Worm (Caenorhabditis elegans) whole organism, L4 larva: ENCODE measurements around the gene ctsa-4.1.

Source experiments
- D1046.2 ChIP-seq: fragments of 200-800 bp; sonication (Bioruptor generic); IDR thresholded peaks from 2 replicates; pipeline ENCODE4 v1.3.6; 2022; ENCODE audit warnings: missing genetic modification characterization, missing compliant biosample characterization
- F49E8.2 ChIP-seq: sonication (generic microtip); optimal IDR thresholded peaks from 2 replicates; lab custom pipeline; 2016; ENCODE audit warnings: missing compliant biosample characterization, mild to moderate bottlenecking, missing genetic modification characterization, borderline replicate concordance
- T20F7.1 ChIP-seq: fragments of 200-800 bp; sonication (Bioruptor generic); optimal IDR thresholded peaks from 2 replicates; lab custom pipeline; 2018; ENCODE audit warnings: mild to moderate bottlenecking, missing genetic modification characterization, missing compliant biosample characterization
- ZK337.2 ChIP-seq: fragments of 200-800 bp; sonication (Bioruptor generic); IDR thresholded peaks from 2 replicates; pipeline ENCODE4 v1.3.6; 2022; ENCODE audit warnings: missing genetic modification reagents, missing genetic modification characterization, missing compliant biosample characterization
- aha-1 ChIP-seq: fragments of 150-350 bp; peaks from one replicate; lab custom pipeline; 2014; ENCODE audit warnings: missing biosample characterization, missing genetic modification characterization
- ama-1 ChIP-seq: fragments of 150-350 bp; optimal IDR thresholded peaks from 2 replicates; lab custom pipeline; 2014; ENCODE audit warnings: inconsistent platforms, mixed read lengths
- ceh-20 ChIP-seq: fragments of 200-800 bp; sonication (Bioruptor generic); IDR thresholded peaks from 2 replicates; pipeline ENCODE4 v1.3.6; 2022; ENCODE audit warnings: missing genetic modification reagents, missing genetic modification characterization, missing compliant biosample characterization
- ceh-28 ChIP-seq: fragments of 150-350 bp; optimal IDR thresholded peaks from 2 replicates; lab custom pipeline; 2014; ENCODE audit warnings: missing biosample characterization, missing genetic modification reagents, missing genetic modification characterization
- ceh-62 ChIP-seq: sonication (generic microtip); optimal IDR thresholded peaks from 2 replicates; lab custom pipeline; 2017; ENCODE audit warnings: missing biosample characterization, missing genetic modification characterization
- ctbp-1 ChIP-seq: fragments of 200-800 bp; sonication (Bioruptor generic); IDR thresholded peaks from 2 replicates; pipeline ENCODE4 v1.3.6; 2022; ENCODE audit warnings: missing genetic modification reagents, missing genetic modification characterization, missing compliant biosample characterization
- daf-12 ChIP-seq: fragments of 150-350 bp; optimal IDR thresholded peaks from 2 replicates; lab custom pipeline; 2014; ENCODE audit warnings: missing biosample characterization, missing genetic modification reagents, missing genetic modification characterization
- daf-16 ChIP-seq, 3 experiments: sonication (generic microtip); optimal IDR thresholded peaks; 2 replicates each; lab custom pipeline; 2016 to 2017; ENCODE audit warnings: missing genetic modification characterization in 3 of 3, missing genetic modification reagents in 3 of 3, mild to moderate bottlenecking in 2 of 3, missing compliant biosample characterization in 2 of 3, missing biosample characterization in 1 of 3, moderate library complexity in 1 of 3
- dmd-6 ChIP-seq: fragments of 200-800 bp; sonication (Bioruptor generic); IDR thresholded peaks from 2 replicates; pipeline ENCODE4 v1.3.6; 2022; ENCODE audit warnings: missing genetic modification reagents, missing genetic modification characterization, missing compliant biosample characterization
- dve-1 ChIP-seq: sonication (generic microtip); optimal IDR thresholded peaks from 2 replicates; lab custom pipeline; 2017; ENCODE audit warnings: antibody characterized with exemption, mild to moderate bottlenecking, missing genetic modification characterization, missing compliant biosample characterization; ENCODE audit not compliant: insufficient read depth
- gei-8 ChIP-seq: fragments of 200-800 bp; sonication (Bioruptor generic); optimal IDR thresholded peaks from 2 replicates; lab custom pipeline; 2018; ENCODE audit warnings: mild to moderate bottlenecking, missing genetic modification characterization, missing compliant biosample characterization
- hif-1 ChIP-seq, 2 experiments: sonication (generic microtip); optimal IDR thresholded peaks; 2 replicates each; lab custom pipeline; 2016 to 2017; ENCODE audit warnings: missing compliant biosample characterization in 2 of 2, missing genetic modification characterization in 2 of 2, missing genetic modification reagents in 2 of 2, missing genotype in 2 of 2, mild to moderate bottlenecking in 1 of 2
- hlh-11 ChIP-seq: fragments of 200-800 bp; sonication (Bioruptor generic); optimal IDR thresholded peaks from 2 replicates; lab custom pipeline; 2018; ENCODE audit warnings: mild to moderate bottlenecking, missing genetic modification characterization, missing compliant biosample characterization
- hlh-30 ChIP-seq: sonication (generic microtip); optimal IDR thresholded peaks from 2 replicates; lab custom pipeline; 2017; ENCODE audit warnings: antibody characterized with exemption, mild to moderate bottlenecking, missing genetic modification characterization, missing compliant biosample characterization; ENCODE audit not compliant: insufficient read depth
- jun-1 ChIP-seq: fragments of 150-350 bp; optimal IDR thresholded peaks from 2 replicates; lab custom pipeline; 2014; ENCODE audit warnings: missing biosample characterization, missing genetic modification reagents, missing genetic modification characterization
- lim-7 ChIP-seq: fragments of 200-800 bp; sonication (Bioruptor generic); IDR thresholded peaks from 2 replicates; pipeline ENCODE4 v1.3.6; 2022; ENCODE audit warnings: missing genetic modification characterization, missing compliant biosample characterization
- madf-9 ChIP-seq: fragments of 200-800 bp; sonication (Bioruptor generic); conservative IDR thresholded peaks from 2 replicates; pipeline ENCODE4 v1.3.6; 2022; ENCODE audit warnings: missing genetic modification reagents, missing genetic modification characterization, missing compliant biosample characterization
- mdt-29 ChIP-seq: fragments of 200-800 bp; sonication (Bioruptor generic); IDR thresholded peaks from 2 replicates; pipeline ENCODE4 v1.3.6; 2022; ENCODE audit warnings: missing genetic modification reagents, missing genetic modification characterization, missing compliant biosample characterization
- mep-1 ChIP-seq: fragments of 150-350 bp; sonication (generic microtip); optimal IDR thresholded peaks from 3 replicates; lab custom pipeline; 2014; ENCODE audit warnings: missing biosample characterization, missing genetic modification characterization
- mxl-3 ChIP-seq: fragments of 200-800 bp; sonication (Bioruptor generic); optimal IDR thresholded peaks from 2 replicates; lab custom pipeline; 2018; ENCODE audit warnings: mild to moderate bottlenecking, missing genetic modification characterization, missing compliant biosample characterization
- nhr-102 ChIP-seq: sonication (generic microtip); optimal IDR thresholded peaks from 2 replicates; lab custom pipeline; 2016; ENCODE audit warnings: mild to moderate bottlenecking, missing genetic modification characterization, moderate library complexity, missing compliant biosample characterization
- nhr-11 ChIP-seq: fragments of 150-350 bp; optimal IDR thresholded peaks from 2 replicates; lab custom pipeline; 2014; ENCODE audit warnings: missing biosample characterization, missing genetic modification characterization
- nhr-28 ChIP-seq: fragments of 150-350 bp; optimal IDR thresholded peaks from 2 replicates; lab custom pipeline; 2014; ENCODE audit warnings: missing biosample characterization, missing genetic modification characterization
- nhr-41 ChIP-seq: fragments of 200-800 bp; sonication (Bioruptor generic); IDR thresholded peaks from 2 replicates; pipeline ENCODE4 v1.3.6; 2022; ENCODE audit warnings: missing genetic modification reagents, missing genetic modification characterization, missing compliant biosample characterization
- nhr-77 ChIP-seq: fragments of 150-350 bp; optimal IDR thresholded peaks from 2 replicates; lab custom pipeline; 2014; ENCODE audit warnings: missing biosample characterization, missing genetic modification characterization
- php-3 ChIP-seq: fragments of 200-800 bp; sonication (Bioruptor generic); IDR thresholded peaks from 2 replicates; pipeline ENCODE4 v1.3.6; 2022; ENCODE audit warnings: missing genetic modification reagents, missing genetic modification characterization, missing compliant biosample characterization
- pqm-1 ChIP-seq: sonication (generic microtip); optimal IDR thresholded peaks from 2 replicates; lab custom pipeline; 2017; ENCODE audit warnings: missing biosample characterization, missing genetic modification characterization
- saeg-2 ChIP-seq: fragments of 200-800 bp; sonication (Bioruptor generic); IDR thresholded peaks from 2 replicates; pipeline ENCODE4 v1.3.6; 2022; ENCODE audit warnings: missing genetic modification reagents, missing genetic modification characterization, missing compliant biosample characterization
- sdz-12 ChIP-seq: fragments of 200-800 bp; sonication (Bioruptor generic); optimal IDR thresholded peaks from 2 replicates; lab custom pipeline; 2018; ENCODE audit warnings: mild to moderate bottlenecking, missing genetic modification characterization, missing compliant biosample characterization
- skn-1 ChIP-seq: fragments of 150-350 bp; optimal IDR thresholded peaks from 2 replicates; lab custom pipeline; 2014; ENCODE audit warnings: missing biosample characterization, missing genetic modification characterization
- snpc-4 ChIP-seq: fragments of 150-350 bp; optimal IDR thresholded peaks from 2 replicates; lab custom pipeline; 2014; ENCODE audit warnings: missing biosample characterization, missing genetic modification characterization
- tag-97 ChIP-seq: fragments of 200-800 bp; sonication (Bioruptor generic); IDR thresholded peaks from 2 replicates; pipeline ENCODE4 v1.3.6; 2022; ENCODE audit warnings: missing genetic modification characterization, missing compliant biosample characterization
- tra-1 ChIP-seq: fragments of 200-800 bp; sonication (Bioruptor generic); IDR thresholded peaks from 2 replicates; pipeline ENCODE4 v1.3.6; 2022; ENCODE audit warnings: missing genetic modification reagents, missing genetic modification characterization, missing compliant biosample characterization
- unc-130 ChIP-seq: sonication (generic microtip); optimal IDR thresholded peaks from 2 replicates; lab custom pipeline; 2016; ENCODE audit warnings: missing genetic modification reagents, missing genetic modification characterization, missing compliant biosample characterization
- unc-39 ChIP-seq: sonication (generic microtip); optimal IDR thresholded peaks from 2 replicates; lab custom pipeline; 2017; ENCODE audit warnings: missing biosample characterization, missing genetic modification characterization
- unc-62 ChIP-seq, 3 experiments: fragments of 150-350 bp in 1 of 3; sonication (generic microtip); optimal IDR thresholded peaks in 2 of 3; peaks in 1 of 3; 1 replicate in 1 of 3; 2 replicates in 2 of 3; lab custom pipeline; 2014 to 2017; ENCODE audit warnings: missing biosample characterization in 3 of 3, missing genetic modification characterization in 3 of 3, missing genetic modification reagents in 3 of 3, missing genotype in 1 of 3
- vab-7 ChIP-seq: fragments of 200-800 bp; sonication (Bioruptor generic); IDR thresholded peaks from 2 replicates; pipeline ENCODE4 v1.3.6; 2022; ENCODE audit warnings: missing genetic modification reagents, missing genetic modification characterization, missing compliant biosample characterization
- zag-1 ChIP-seq: fragments of 150-350 bp; optimal IDR thresholded peaks from 2 replicates; lab custom pipeline; 2014; ENCODE audit warnings: missing biosample characterization, missing genetic modification characterization
- zip-2 ChIP-seq: fragments of 150-350 bp; optimal IDR thresholded peaks from 2 replicates; lab custom pipeline; 2014; ENCODE audit warnings: missing biosample characterization, missing genetic modification characterization
- ztf-11 ChIP-seq: fragments of 150-350 bp; optimal IDR thresholded peaks from 2 replicates; lab custom pipeline; 2014; ENCODE audit warnings: missing biosample characterization, missing genetic modification characterization

ctsa-4.1 gene

DNA sequence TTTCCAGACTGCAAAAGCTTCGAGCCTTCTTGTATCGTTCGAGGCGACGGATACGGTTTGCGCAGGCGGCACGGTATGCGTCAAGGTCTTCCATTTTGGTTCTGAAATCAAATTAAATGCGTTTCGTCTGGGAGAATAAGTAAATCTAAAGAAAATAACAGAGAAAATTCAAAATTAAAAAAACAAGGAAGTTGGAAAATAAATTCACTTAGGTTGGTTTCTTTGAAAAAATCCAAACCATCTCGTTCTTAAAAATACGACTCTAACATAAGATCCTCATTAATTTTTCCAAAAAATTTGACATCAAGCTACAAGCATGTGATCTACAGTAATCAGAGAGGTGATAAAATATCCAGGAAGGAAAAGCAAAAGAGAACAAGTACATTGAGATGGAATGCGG lies 43.4 kb downstream of the ctsa-4.1 start, which contains the start of gene T25D10.4:
TSS of gene T25D10.4 (minus strand) at position 101 of the 400 bp plus-strand sequence.
- TF ChIP-seq unc-62 (GFP tag; optimal IDR thresholded peaks at IDR 0.05 in 1 of 2; lab: Kevin White, UChicago), result peak in 1 of 2 experiments; percentile 31
- TF ChIP-seq unc-62 (tag; optimal IDR thresholded peaks at IDR 0.05; lab: Kevin White, UChicago), result no peak
- TF ChIP-seq ZK337.2 (GFP tag; lab: Robert Waterston, UW), result no peak

DNA sequence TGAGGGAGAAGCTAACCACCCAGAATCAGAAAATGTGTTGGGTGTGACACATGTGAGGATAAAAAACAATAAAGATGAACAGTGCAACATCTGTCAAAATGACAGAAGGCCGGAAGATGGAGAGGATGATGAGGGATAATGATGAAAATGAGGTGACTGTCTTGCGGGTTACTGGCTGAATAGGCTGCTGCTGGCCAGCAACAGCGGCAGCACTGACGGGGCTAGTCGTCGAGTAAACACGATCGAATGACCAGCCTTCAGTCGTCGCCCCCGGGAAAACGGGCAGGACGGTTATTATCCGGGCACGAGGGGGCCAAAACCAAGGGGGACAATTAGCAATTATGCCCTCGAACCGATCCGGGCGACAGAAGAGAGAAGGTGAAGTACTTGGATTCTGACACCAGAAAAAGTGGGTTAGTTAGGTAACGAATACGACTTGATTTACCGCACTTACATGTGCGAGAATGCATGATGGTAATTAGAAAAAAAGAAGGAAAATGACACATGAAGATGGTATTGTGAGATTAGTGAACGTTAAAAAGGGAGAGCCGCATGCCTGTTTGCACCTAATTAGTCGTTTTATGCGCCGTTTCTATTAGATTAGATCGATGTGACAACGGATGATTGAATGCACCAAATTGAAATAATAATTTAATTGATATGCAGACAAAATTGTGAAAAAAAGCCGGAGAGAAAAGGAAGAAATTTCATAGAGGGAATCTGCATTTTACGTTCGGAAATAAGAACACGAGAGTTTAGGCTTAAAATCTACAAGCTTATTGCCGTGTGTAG lies 45.1 kb downstream of the ctsa-4.1 start:
- no peak for TF ChIP-seq mep-1 (tag; lab: Kevin White, UChicago)
- no peak for TF ChIP-seq sdz-12 (GFP tag; lab: Kevin White, UChicago)
- no peak for TF ChIP-seq ama-1 (lab: Kevin White, UChicago)
- TF ChIP-seq vab-7 (GFP tag; lab: Robert Waterston, UW), result no peak
- TF ChIP-seq lim-7 (GFP tag; lab: Robert Waterston, UW), result no peak
- TF ChIP-seq ztf-11, result no peak
- no peak for TF ChIP-seq madf-9
- no peak for TF ChIP-seq T20F7.1 (GFP tag; lab: Kevin White, UChicago)
- TF ChIP-seq zag-1 (tag; lab: Kevin White, UChicago), result no peak
- TF ChIP-seq mxl-3, result peak; percentile 36
- TF ChIP-seq tag-97 (GFP tag; lab: Robert Waterston, UW), result no peak
- no peak for TF ChIP-seq tra-1 (GFP tag; lab: Robert Waterston, UW)
- peak in 1 of 2 experiments; percentile 83 for TF ChIP-seq unc-62 (GFP tag; optimal IDR thresholded peaks at IDR 0.05 in 1 of 2; lab: Kevin White, UChicago)
- no peak for TF ChIP-seq unc-62 (tag; optimal IDR thresholded peaks at IDR 0.05; lab: Kevin White, UChicago)
- no peak for TF ChIP-seq unc-39 (tag; lab: Kevin White, UChicago)
- TF ChIP-seq D1046.2 (GFP tag; lab: Robert Waterston, UW), result no peak
- no peak for TF ChIP-seq nhr-11
- no peak for TF ChIP-seq nhr-77 (tag; lab: Kevin White, UChicago)
- TF ChIP-seq F49E8.2 (tag; lab: Kevin White, UChicago), result no peak
- TF ChIP-seq daf-12 (tag; lab: Kevin White, UChicago), result no peak
- no peak for TF ChIP-seq snpc-4 (tag; lab: Kevin White, UChicago)
- TF ChIP-seq ceh-62, result no peak
- no peak for TF ChIP-seq ZK337.2 (GFP tag; lab: Robert Waterston, UW)
- peak; percentile 94 for TF ChIP-seq aha-1 (tag; lab: Kevin White, UChicago)

DNA sequence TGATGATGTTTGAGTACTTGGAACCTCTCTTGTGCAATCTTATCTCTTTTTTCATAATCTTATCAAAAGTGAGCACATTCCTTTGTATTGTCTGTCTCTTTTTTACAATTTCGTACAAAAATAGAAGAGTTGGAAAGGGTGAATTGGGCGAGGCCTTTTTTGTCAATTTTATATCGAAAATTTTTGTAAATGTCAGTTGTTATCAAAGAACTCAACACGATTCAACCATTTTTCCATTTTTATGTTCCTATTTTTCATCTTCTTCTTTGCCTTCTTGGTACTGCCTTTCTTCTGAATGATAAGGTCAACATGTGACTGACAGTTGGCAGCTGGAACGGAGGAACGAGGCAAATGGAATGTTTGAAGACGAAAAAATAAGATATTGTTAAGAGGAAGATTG lies 47.0 kb downstream of the ctsa-4.1 start:
- TF ChIP-seq ceh-28 (tag; lab: Kevin White, UChicago) (no peak), hlh-30 (tag; lab: Kevin White, UChicago) (peak; percentile 24), skn-1 (tag; lab: Kevin White, UChicago) (no peak), ctbp-1 (GFP tag; lab: Robert Waterston, UW) (no peak), nhr-77 (tag; lab: Kevin White, UChicago) (peak; percentile 85), dve-1 (tag; lab: Kevin White, UChicago) (peak; percentile 89), php-3 (peak; percentile 87), jun-1 (no peak), hlh-11 (peak; percentile 86), dmd-6 (GFP tag; lab: Robert Waterston, UW) (peak; percentile 85), ceh-20 (peak; percentile 51; the same call in 1 of the 2 replicates), hif-1 (tag; optimal IDR thresholded peaks at IDR 0.05; lab: Kevin White, UChicago) (no peak), pqm-1 (tag; lab: Kevin White, UChicago) (peak; percentile 93), zip-2 (tag; lab: Kevin White, UChicago) (peak; percentile 22), saeg-2 (GFP tag; lab: Robert Waterston, UW) (0 out of 2 replicates have a peak, but pooled peaks have one; percentile 15), daf-16 (GFP tag; optimal IDR thresholded peaks at IDR 0.05; lab: Kevin White, UChicago) (peak in 1 of 2 experiments; percentile 32), daf-16 (tag; optimal IDR thresholded peaks at IDR 0.05; lab: Kevin White, UChicago) (peak; percentile 78), tra-1 (GFP tag; lab: Robert Waterston, UW) (0 out of 2 replicates have a peak, but pooled peaks have one; percentile 17), ama-1 (lab: Kevin White, UChicago) (no peak), unc-130 (no peak), gei-8 (GFP tag; lab: Kevin White, UChicago) (no peak), nhr-28 (tag; lab: Kevin White, UChicago) (peak; percentile 77), nhr-41 (0 out of 2 replicates have a peak, but pooled peaks have one; percentile 28), unc-62 (GFP tag; optimal IDR thresholded peaks at IDR 0.05 in 1 of 2; lab: Kevin White, UChicago) (peak; percentile 37 to 62), unc-62 (tag; optimal IDR thresholded peaks at IDR 0.05; lab: Kevin White, UChicago) (no peak), ceh-62 (no peak), mxl-3 (peak; percentile 80), nhr-102 (peak; percentile 51), mdt-29 (GFP tag; lab: Robert Waterston, UW) (no peak)
